Fruit fly (Drosophila melanogaster) whole organism, embryonic: Measurements from ENCODE around the gene CG32095.

Source experiments
- Blimp-1 ChIP-seq: fragments of 200-800 bp; sonication (Bioruptor generic); optimal IDR thresholded peaks from 3 replicates; lab custom pipeline; 2018; ENCODE audit warnings: missing biosample characterization, missing genetic modification characterization, mild to moderate bottlenecking, moderate library complexity, missing genetic modification reagents
- Bteb2 ChIP-seq: fragments of 200-800 bp; sonication (Bioruptor generic); optimal IDR thresholded peaks from 2 replicates; lab custom pipeline; 2016; ENCODE audit warnings: missing biosample characterization, missing genetic modification characterization
- CG1024 ChIP-seq: fragments of 200-800 bp; sonication (Bioruptor generic); IDR thresholded peaks from 2 replicates; pipeline ENCODE4 v1.3.6; 2022; ENCODE audit warnings: missing biosample characterization, missing genetic modification characterization
- CG10274 ChIP-seq: fragments of 200-800 bp; sonication (Bioruptor generic); optimal IDR thresholded peaks from 3 replicates; lab custom pipeline; 2017; ENCODE audit warnings: missing biosample characterization, mild to moderate bottlenecking, missing genetic modification characterization
- CG11504 ChIP-seq: fragments of 200-800 bp; sonication (Bioruptor generic); optimal IDR thresholded peaks from 3 replicates; lab custom pipeline; 2019; ENCODE audit warnings: missing biosample characterization, mild to moderate bottlenecking, missing genetic modification characterization, moderate library complexity
- CG11560 ChIP-seq: fragments of 200-800 bp; sonication (Bioruptor generic); IDR thresholded peaks from 3 replicates; pipeline ENCODE4 v1.3.6; 2022; ENCODE audit warnings: missing biosample characterization, missing genetic modification characterization
- CG1233 ChIP-seq: fragments of 200-800 bp; sonication (Bioruptor generic); optimal IDR thresholded peaks from 4 replicates; lab custom pipeline; 2018; ENCODE audit warnings: missing biosample characterization, mild to moderate bottlenecking, missing genetic modification characterization
- CG13287 ChIP-seq: fragments of 200-800 bp; sonication (Bioruptor generic); IDR thresholded peaks from 2 replicates; pipeline ENCODE4 v1.3.6; 2022; ENCODE audit warnings: missing biosample characterization, missing genetic modification characterization; ENCODE audit not compliant: partially characterized antibody
- CG14014 ChIP-seq: fragments of 200-800 bp; sonication (Bioruptor generic); IDR thresholded peaks from 2 replicates; pipeline ENCODE4 v1.3.6; 2022; ENCODE audit warnings: missing biosample characterization, missing genetic modification characterization
- CG1602 ChIP-seq: fragments of 200-800 bp; sonication (Bioruptor generic); optimal IDR thresholded peaks from 3 replicates; lab custom pipeline; 2016; ENCODE audit warnings: missing biosample characterization, missing genetic modification characterization
- CG16813 ChIP-seq: fragments of 200-800 bp; sonication (Bioruptor generic); IDR thresholded peaks from 3 replicates; pipeline ENCODE4 v1.3.6; 2022; ENCODE audit warnings: missing biosample characterization, missing genetic modification characterization; ENCODE audit not compliant: partially characterized antibody
- CG17829 ChIP-seq: fragments of 200-800 bp; optimal IDR thresholded peaks from 2 replicates; lab custom pipeline; 2019; ENCODE audit warnings: missing biosample characterization, mild to moderate bottlenecking, missing genetic modification characterization, moderate library complexity
- CG18476 ChIP-seq: fragments of 200-800 bp; sonication (Bioruptor generic); optimal IDR thresholded peaks from 2 replicates; lab custom pipeline; 2016; ENCODE audit warnings: missing biosample characterization, mild to moderate bottlenecking, missing genetic modification characterization
- CG3065 ChIP-seq: fragments of 200-800 bp; sonication (Bioruptor generic); optimal IDR thresholded peaks from 2 replicates; lab custom pipeline; 2016; ENCODE audit warnings: missing biosample characterization, missing genetic modification characterization
- CG3163 ChIP-seq: fragments of 200-800 bp; sonication (Bioruptor generic); optimal IDR thresholded peaks from 3 replicates; lab custom pipeline; 2016; ENCODE audit warnings: missing biosample characterization, missing genetic modification characterization
- CG3407 ChIP-seq: fragments of 200-800 bp; sonication (Bioruptor generic); optimal IDR thresholded peaks from 2 replicates; lab custom pipeline; 2018; ENCODE audit warnings: missing biosample characterization, mild to moderate bottlenecking, missing genetic modification characterization
- CG3726 ChIP-seq: fragments of 200-800 bp; sonication (Bioruptor generic); IDR thresholded peaks from 3 replicates; pipeline ENCODE4, ENCODE4 v1.3.6; 2022; ENCODE audit warnings: missing biosample characterization, missing genetic modification characterization
- CG42726 ChIP-seq: fragments of 200-800 bp; sonication (Bioruptor generic); IDR thresholded peaks from 2 replicates; pipeline ENCODE4 v1.3.6; 2022; ENCODE audit warnings: missing biosample characterization, missing genetic modification characterization; ENCODE audit not compliant: partially characterized antibody
- CG7839 ChIP-seq: fragments of 200-800 bp; sonication (Bioruptor generic); optimal IDR thresholded peaks from 3 replicates; lab custom pipeline; 2018; ENCODE audit warnings: missing biosample characterization, mild to moderate bottlenecking, missing genetic modification characterization, moderate library complexity
- CG8281 ChIP-seq: fragments of 200-800 bp; sonication (Bioruptor generic); optimal IDR thresholded peaks from 2 replicates; lab custom pipeline; 2018; ENCODE audit warnings: missing biosample characterization, mild to moderate bottlenecking, missing genetic modification characterization, moderate library complexity
- CG9727 ChIP-seq: fragments of 200-800 bp; sonication (Bioruptor generic); optimal IDR thresholded peaks from 3 replicates; lab custom pipeline; 2017; ENCODE audit warnings: missing biosample characterization, mild to moderate bottlenecking, missing genetic modification characterization
- CG9932 ChIP-seq: fragments of 200-800 bp; sonication (Bioruptor generic); IDR thresholded peaks from 2 replicates; pipeline ENCODE4 v1.3.6; 2022; ENCODE audit warnings: missing biosample characterization, missing genetic modification characterization
- CrebB ChIP-seq: fragments of 200-800 bp; sonication (Bioruptor generic); optimal IDR thresholded peaks from 3 replicates; lab custom pipeline; 2018; ENCODE audit warnings: missing biosample characterization, mild to moderate bottlenecking, missing genetic modification characterization
- Dll ChIP-seq: fragments of 200-800 bp; sonication (Bioruptor generic); IDR thresholded peaks from 4 replicates; pipeline ENCODE4 v1.3.6; 2022; ENCODE audit warnings: missing biosample characterization, missing genetic modification characterization; ENCODE audit not compliant: partially characterized antibody
- Hr3 ChIP-seq: fragments of 200-800 bp; sonication (Bioruptor generic); optimal IDR thresholded peaks from 3 replicates; lab custom pipeline; 2016; ENCODE audit warnings: missing biosample characterization, missing genetic modification characterization
- Lhr ChIP-seq: fragments of 200-800 bp; sonication (Bioruptor generic); optimal IDR thresholded peaks from 3 replicates; lab custom pipeline; 2017; ENCODE audit warnings: mild to moderate bottlenecking, missing biosample characterization, missing genetic modification reagents, missing genetic modification characterization
- Mrtf ChIP-seq: fragments of 200-800 bp; sonication (Bioruptor generic); IDR thresholded peaks from 3 replicates; pipeline ENCODE4 v1.3.6; 2022; ENCODE audit warnings: missing biosample characterization, missing genetic modification characterization
- Ravus ChIP-seq: fragments of 200-800 bp; sonication (Bioruptor generic); IDR thresholded peaks from 2 replicates; pipeline ENCODE4 v1.3.6; 2022; ENCODE audit warnings: missing biosample characterization, missing genetic modification characterization
- Side ChIP-seq: fragments of 200-800 bp; sonication (Bioruptor generic); optimal IDR thresholded peaks from 2 replicates; lab custom pipeline; 2016; ENCODE audit warnings: missing biosample characterization, missing genetic modification characterization
- Vsx1 ChIP-seq: fragments of 200-800 bp; sonication (Bioruptor generic); optimal IDR thresholded peaks from 2 replicates; lab custom pipeline; 2017; ENCODE audit warnings: missing biosample characterization, mild to moderate bottlenecking, missing genetic modification characterization, missing genetic modification reagents
- al ChIP-seq: fragments of 200-800 bp; sonication (Bioruptor generic); IDR thresholded peaks from 2 replicates; pipeline ENCODE4 v1.3.6; 2022; ENCODE audit warnings: missing biosample characterization, missing genetic modification characterization
- bowl ChIP-seq: fragments of 200-800 bp; sonication (Bioruptor generic); IDR thresholded peaks from 2 replicates; pipeline ENCODE4 v1.3.6; 2022; ENCODE audit warnings: missing biosample characterization, missing genetic modification characterization
- dpn ChIP-seq, 2 experiments: fragments of 200-800 bp; sonication (Bioruptor generic); optimal IDR thresholded peaks; 3 replicates each; lab custom pipeline; 2016; ENCODE audit warnings: missing biosample characterization in 2 of 2, missing genetic modification characterization in 2 of 2
- ems ChIP-seq: fragments of 200-800 bp; sonication (Bioruptor generic); optimal IDR thresholded peaks from 3 replicates; lab custom pipeline; 2016; ENCODE audit warnings: missing biosample characterization, missing genetic modification characterization
- eve ChIP-seq, 2 experiments: fragments of >200 bp; optimal IDR thresholded peaks; 2 replicates each; lab custom pipeline; 2017; ENCODE audit warnings: missing biosample characterization in 2 of 2, missing genetic modification characterization in 2 of 2
- grau ChIP-seq: fragments of 200-800 bp; optimal IDR thresholded peaks from 3 replicates; lab custom pipeline; 2019; ENCODE audit warnings: missing biosample characterization, mild to moderate bottlenecking, missing genetic modification characterization, moderate library complexity
- maf-S ChIP-seq: fragments of 200-800 bp; sonication (Bioruptor generic); optimal IDR thresholded peaks from 2 replicates; lab custom pipeline; 2016; ENCODE audit warnings: missing biosample characterization, missing genetic modification characterization
- mirr ChIP-seq: fragments of 200-800 bp; sonication (Bioruptor generic); optimal IDR thresholded peaks from 3 replicates; lab custom pipeline; 2018; ENCODE audit warnings: missing biosample characterization, mild to moderate bottlenecking, missing genetic modification characterization
- nmo ChIP-seq: fragments of 200-800 bp; sonication (Bioruptor generic); optimal IDR thresholded peaks from 2 replicates; lab custom pipeline; 2018; ENCODE audit warnings: missing biosample characterization, mild to moderate bottlenecking, missing genetic modification characterization, moderate library complexity
- nom ChIP-seq: fragments of 200-800 bp; sonication (Bioruptor generic); optimal IDR thresholded peaks from 2 replicates; lab custom pipeline; 2017; ENCODE audit warnings: missing biosample characterization, missing genetic modification characterization, mild to moderate bottlenecking, moderate library complexity, missing genetic modification reagents
- onecut ChIP-seq: fragments of 200-800 bp; sonication (Bioruptor generic); IDR thresholded peaks from 2 replicates; pipeline ENCODE4 v1.3.6; 2022; ENCODE audit warnings: missing biosample characterization, missing genetic modification characterization
- otp ChIP-seq: fragments of 200-800 bp; sonication (Bioruptor generic); IDR thresholded peaks from 3 replicates; pipeline ENCODE4, ENCODE4 v1.3.6; 2022; ENCODE audit warnings: missing biosample characterization, missing genetic modification characterization
- pb ChIP-seq: fragments of 200-800 bp; sonication (Bioruptor generic); optimal IDR thresholded peaks from 3 replicates; lab custom pipeline; 2016; ENCODE audit warnings: missing biosample characterization, missing genetic modification characterization
- phol ChIP-seq: fragments of 200-800 bp; sonication (Bioruptor generic); optimal IDR thresholded peaks from 3 replicates; lab custom pipeline; 2018; ENCODE audit warnings: missing biosample characterization, mild to moderate bottlenecking, missing genetic modification characterization, moderate library complexity
- shn ChIP-seq: fragments of 200-800 bp; sonication (Bioruptor generic); optimal IDR thresholded peaks from 3 replicates; lab custom pipeline; 2016; ENCODE audit warnings: missing biosample characterization, missing genetic modification characterization
- so ChIP-seq: fragments of 200-800 bp; sonication (Bioruptor generic); IDR thresholded peaks from 3 replicates; pipeline ENCODE4 v1.3.6; 2022; ENCODE audit warnings: missing biosample characterization, missing genetic modification characterization
- stc ChIP-seq: fragments of 200-800 bp; sonication (Bioruptor generic); IDR thresholded peaks from 2 replicates; pipeline ENCODE4 v1.3.6; 2022; ENCODE audit warnings: missing biosample characterization, missing genetic modification characterization
- tap ChIP-seq: fragments of 200-800 bp; optimal IDR thresholded peaks from 3 replicates; lab custom pipeline; 2019; ENCODE audit warnings: missing biosample characterization, mild to moderate bottlenecking, missing genetic modification characterization, moderate library complexity
- tin ChIP-seq: fragments of 200-800 bp; sonication (Bioruptor generic); optimal IDR thresholded peaks from 3 replicates; lab custom pipeline; 2016; ENCODE audit warnings: missing biosample characterization, missing genetic modification characterization
- toy ChIP-seq: fragments of 200-800 bp; sonication (Bioruptor generic); IDR thresholded peaks from 2 replicates; pipeline ENCODE4 v1.3.6; 2022; ENCODE audit warnings: missing biosample characterization, missing genetic modification characterization
- unpg ChIP-seq: fragments of 200-800 bp; sonication (Bioruptor generic); optimal IDR thresholded peaks from 3 replicates; lab custom pipeline; 2018; ENCODE audit warnings: missing biosample characterization, mild to moderate bottlenecking, missing genetic modification characterization, moderate library complexity
- vfl ChIP-seq: fragments of 200-800 bp; sonication (Bioruptor generic); optimal IDR thresholded peaks from 2 replicates; lab custom pipeline; 2016; ENCODE audit warnings: missing biosample characterization, missing genetic modification characterization

CG32095 gene

DNA sequence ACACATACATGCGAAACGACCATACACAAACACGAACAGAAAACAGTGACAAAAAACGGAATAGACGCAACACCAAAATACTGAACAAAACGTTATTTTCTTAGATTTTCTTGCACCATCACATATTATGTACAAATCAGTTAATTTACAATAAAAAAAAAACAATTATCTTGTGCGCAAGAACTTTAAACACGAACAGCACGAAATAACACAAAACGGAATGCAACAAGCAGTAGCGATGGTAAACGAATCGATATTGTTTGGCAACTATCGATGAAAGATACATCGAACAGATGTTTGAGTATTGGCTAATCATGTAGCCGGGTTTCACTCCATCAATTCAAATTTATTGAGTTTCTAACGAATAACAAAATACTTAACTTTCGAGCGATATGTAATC is 35.8 kb downstream of the CG32095 start, which contains the start of gene Pi3K68D (continued):
- TF ChIP-seq CG7839 (tag; lab: Kevin White, UChicago) (no peak), nmo (GFP tag; lab: Kevin White, UChicago) (peak; percentile 68), CG11504 (tag; lab: Kevin White, UChicago) (peak; percentile 48), CG3065 (no peak), CG18476 (GFP tag; lab: Kevin White, UChicago) (no peak), CG1024 (GFP tag; lab: Robert Waterston, UW) (no peak), CG10274 (no peak), CrebB (tag; lab: Kevin White, UChicago) (peak; percentile 10), Lhr (GFP tag; lab: Kevin White, UChicago) (peak; percentile 81), CG3407 (GFP tag; lab: Kevin White, UChicago) (no peak), otp (GFP tag; lab: Robert Waterston, UW) (no peak), tap (tag; lab: Kevin White, UChicago) (no peak), unpg (GFP tag; lab: Kevin White, UChicago) (no peak), Dll (GFP tag; lab: Robert Waterston, UW) (peak; percentile 89), shn (GFP tag; lab: Kevin White, UChicago) (peak; percentile 6), CG16813 (peak; percentile 94), Ravus (GFP tag; lab: Robert Waterston, UW) (no peak), CG3726 (GFP tag; lab: Robert Waterston, UW) (no peak), phol (tag; lab: Kevin White, UChicago) (peak; percentile 47), grau (tag; lab: Kevin White, UChicago) (no peak), Blimp-1 (GFP tag; lab: Kevin White, UChicago) (no peak), dpn (GFP tag; optimal IDR thresholded peaks at IDR 0.05; lab: Kevin White, UChicago) (peak; percentile 13 to 17), bowl (GFP tag; lab: Robert Waterston, UW) (no peak), Vsx1 (GFP tag; lab: Kevin White, UChicago) (no peak), CG17829 (tag; lab: Kevin White, UChicago) (peak; percentile 66), CG1233 (GFP tag; lab: Kevin White, UChicago) (no peak), Mrtf (GFP tag; lab: Robert Waterston, UW) (no peak), mirr (no peak), vfl (GFP tag; lab: Kevin White, UChicago) (no peak), onecut (peak; percentile 74), CG9727 (GFP tag; lab: Kevin White, UChicago) (no peak), tin (GFP tag; lab: Kevin White, UChicago) (no peak), Side (GFP tag; lab: Kevin White, UChicago) (no peak), ems (GFP tag; lab: Kevin White, UChicago) (no peak), toy (no peak), so (no peak), CG8281 (tag; lab: Kevin White, UChicago) (no peak), eve (GFP tag; optimal IDR thresholded peaks at IDR 0.05; lab: Kevin White, UChicago) (no peak), pb (no peak), Hr3 (no peak), stc (no peak), CG42726 (peak; percentile 97), CG1602 (GFP tag; lab: Kevin White, UChicago) (no peak), CG9932 (GFP tag; lab: Robert Waterston, UW) (peak; percentile 43; the same call in 1 of the 2 replicates), nom (GFP tag; lab: Kevin White, UChicago) (no peak), CG3163 (GFP tag; lab: Kevin White, UChicago) (no peak), al (no peak), CG11560 (tag; lab: Robert Waterston, UW) (peak; percentile 49; the same call in 1 of the 3 replicates), CG13287 (GFP tag; lab: Robert Waterston, UW) (peak; percentile 95), CG14014 (GFP tag; lab: Robert Waterston, UW) (no peak), maf-S (GFP tag; lab: Kevin White, UChicago) (no peak), Bteb2 (no peak)
